Fruit fly (Drosophila melanogaster) whole organism, pupa: ENCODE results near the gene mRpL40.

Experiments used
- CG10348 ChIP-seq: fragments of 200-800 bp; sonication (Bioruptor generic); IDR thresholded peaks from 2 replicates; pipeline ENCODE4 v1.3.6; 2022; ENCODE audit warnings: missing biosample characterization, missing genetic modification characterization
- CG12605 ChIP-seq: fragments of 200-800 bp; sonication (Bioruptor generic); IDR thresholded peaks from 2 replicates; pipeline ENCODE4 v1.3.6; 2022; ENCODE audit warnings: missing biosample characterization, missing genetic modification characterization
- CG13204 ChIP-seq: fragments of 200-800 bp; sonication (Bioruptor generic); optimal IDR thresholded peaks from 2 replicates; lab custom pipeline; 2018; ENCODE audit warnings: missing biosample characterization, mild to moderate bottlenecking, missing genetic modification characterization, moderate library complexity
- CG14655 ChIP-seq: fragments of 200-800 bp; sonication (Bioruptor generic); optimal IDR thresholded peaks from 3 replicates; lab custom pipeline; 2017; ENCODE audit warnings: mild to moderate bottlenecking, missing biosample characterization, missing genetic modification reagents, missing genetic modification characterization
- CG17806 ChIP-seq: fragments of 200-800 bp; sonication (Bioruptor generic); optimal IDR thresholded peaks from 2 replicates; lab custom pipeline; 2018; ENCODE audit warnings: missing biosample characterization, mild to moderate bottlenecking, missing genetic modification characterization, moderate library complexity
- CG32121 ChIP-seq: fragments of 200-800 bp; sonication (Bioruptor generic); IDR thresholded peaks from 2 replicates; pipeline ENCODE4 v1.3.6; 2022; ENCODE audit warnings: missing biosample characterization, missing genetic modification characterization
- CG34367 ChIP-seq: fragments of 200-800 bp; sonication (Bioruptor generic); optimal IDR thresholded peaks from 2 replicates; lab custom pipeline; 2018; ENCODE audit warnings: missing biosample characterization, mild to moderate bottlenecking, missing genetic modification characterization
- CG8301 ChIP-seq: fragments of 200-800 bp; sonication (Bioruptor generic); optimal IDR thresholded peaks from 2 replicates; lab custom pipeline; 2018; ENCODE audit warnings: missing biosample characterization, mild to moderate bottlenecking, missing genetic modification characterization
- D1 ChIP-seq: fragments of 200-800 bp; sonication (Bioruptor generic); optimal IDR thresholded peaks from 2 replicates; lab custom pipeline; 2018; ENCODE audit warnings: missing biosample characterization, mild to moderate bottlenecking, missing genetic modification characterization, moderate library complexity
- EcR ChIP-seq: fragments of 200-800 bp; sonication (Bioruptor generic); optimal IDR thresholded peaks from 3 replicates; lab custom pipeline; 2019; ENCODE audit warnings: missing biosample characterization, missing genetic modification characterization, mild to moderate bottlenecking, moderate library complexity, missing genetic modification reagents
- Pif1A ChIP-seq: fragments of 200-800 bp; sonication (Bioruptor generic); optimal IDR thresholded peaks from 3 replicates; lab custom pipeline; 2016; ENCODE audit warnings: missing biosample characterization, missing genetic modification characterization
- Snoo ChIP-seq: fragments of 200-800 bp; sonication (Bioruptor generic); optimal IDR thresholded peaks from 3 replicates; lab custom pipeline; 2017; ENCODE audit warnings: missing biosample characterization, mild to moderate bottlenecking, missing genetic modification characterization, inconsistent platforms
- gl ChIP-seq: fragments of 200-800 bp; sonication (Bioruptor generic); optimal IDR thresholded peaks from 2 replicates; lab custom pipeline; 2018; ENCODE audit warnings: missing biosample characterization, mild to moderate bottlenecking, missing genetic modification characterization
- rn ChIP-seq: fragments of 200-800 bp; sonication (Bioruptor generic); IDR thresholded peaks from 2 replicates; pipeline ENCODE4 v1.3.6; 2022; ENCODE audit warnings: missing biosample characterization, missing genetic modification characterization

- TF ChIP-seq CG14655 (GFP tag; lab: Kevin White, UChicago) = no peak
- no peak for TF ChIP-seq CG8301
- TF ChIP-seq Snoo = no peak
- no peak for TF ChIP-seq CG17806 (tag; lab: Kevin White, UChicago)
- no peak for TF ChIP-seq D1 (tag; lab: Kevin White, UChicago)
- TF ChIP-seq Pif1A (GFP tag; lab: Kevin White, UChicago) = no peak
- no peak for TF ChIP-seq EcR (GFP tag; lab: Kevin White, UChicago)
- TF ChIP-seq CG13204 (GFP tag; lab: Kevin White, UChicago) = no peak
- no peak for TF ChIP-seq CG32121
- no peak for TF ChIP-seq CG34367 (tag; lab: Kevin White, UChicago)
- no peak for TF ChIP-seq rn
- no peak for TF ChIP-seq CG12605 (GFP tag; lab: Robert Waterston, UW)
- TF ChIP-seq CG10348 = no peak
- TF ChIP-seq gl (tag; lab: Kevin White, UChicago) = no peak
These were observed 22.1 kb downstream of the mRpL40 start, which contains the start of gene Dtd for dm6 chr3R:11429814-11430213.
